Worm (Caenorhabditis elegans) whole organism, L2 larva: ENCODE results near the gene srab-11.

ENCODE experiments used
- R02D3.7 ChIP-seq: fragments of 150-350 bp; optimal IDR thresholded peaks from 2 replicates; lab custom pipeline; 2014; ENCODE audit warnings: missing biosample characterization, missing genetic modification characterization
- alr-1 ChIP-seq: fragments of 150-350 bp; optimal IDR thresholded peaks from 2 replicates; lab custom pipeline; 2014; ENCODE audit warnings: missing biosample characterization, missing genetic modification characterization
- ama-1 ChIP-seq: fragments of 150-350 bp; optimal IDR thresholded peaks from 2 replicates; lab custom pipeline; 2018; ENCODE audit warnings: inconsistent platforms
- elt-3 ChIP-seq: sonication (generic microtip); optimal IDR thresholded peaks from 2 replicates; lab custom pipeline; 2017; ENCODE audit warnings: missing biosample characterization, missing genetic modification characterization
- mab-5 ChIP-seq: fragments of 150-350 bp; optimal IDR thresholded peaks from 2 replicates; lab custom pipeline; 2014; ENCODE audit warnings: missing biosample characterization, missing genetic modification characterization
- nhr-12 ChIP-seq: fragments of 150-350 bp; optimal IDR thresholded peaks from 2 replicates; lab custom pipeline; 2014; ENCODE audit warnings: missing biosample characterization, missing genetic modification characterization
- nhr-23 ChIP-seq: fragments of 150-350 bp; optimal IDR thresholded peaks from 2 replicates; lab custom pipeline; 2014; ENCODE audit warnings: missing biosample characterization, missing genetic modification reagents, missing genetic modification characterization
- snpc-4 ChIP-seq: fragments of 150-350 bp; optimal IDR thresholded peaks from 2 replicates; lab custom pipeline; 2014; ENCODE audit warnings: missing biosample characterization, missing genetic modification characterization
- unc-62 ChIP-seq: fragments of 150-350 bp; optimal IDR thresholded peaks from 2 replicates; lab custom pipeline; 2014; ENCODE audit warnings: missing biosample characterization, missing genetic modification reagents, missing genetic modification characterization

DNA sequence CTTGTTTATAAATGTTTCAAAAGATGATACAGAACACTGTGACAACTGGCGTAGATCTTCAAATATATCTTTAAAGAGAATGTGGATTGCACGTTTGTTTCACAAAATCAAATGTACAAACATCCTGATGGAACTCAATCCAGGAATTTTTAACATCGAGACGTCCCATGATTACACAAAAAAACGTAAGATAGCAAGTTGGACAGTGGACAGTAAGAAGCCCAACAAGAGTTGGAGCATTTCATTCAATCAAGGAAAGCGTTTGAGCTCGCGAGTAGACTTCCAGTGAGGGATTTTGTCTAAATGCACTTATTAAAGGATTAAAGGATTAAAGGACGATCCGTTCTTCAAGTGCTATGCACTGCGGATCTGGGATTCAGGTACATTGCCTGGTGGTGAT is 12.4 kb upstream of the srab-11 start, which contains the start of gene C36C5.12:
- TF ChIP-seq snpc-4 (tag; lab: Kevin White, UChicago) (no peak), nhr-23 (tag; lab: Kevin White, UChicago) (no peak), mab-5 (tag; lab: Kevin White, UChicago) (no peak), R02D3.7 (no peak), ama-1 (no peak), elt-3 (tag; lab: Kevin White, UChicago) (no peak), alr-1 (tag; lab: Kevin White, UChicago) (no peak), nhr-12 (no peak), unc-62 (GFP tag; lab: Kevin White, UChicago) (no peak)
